Worm (Caenorhabditis elegans): ENCODE results near the gene kgb-1.

DNA sequence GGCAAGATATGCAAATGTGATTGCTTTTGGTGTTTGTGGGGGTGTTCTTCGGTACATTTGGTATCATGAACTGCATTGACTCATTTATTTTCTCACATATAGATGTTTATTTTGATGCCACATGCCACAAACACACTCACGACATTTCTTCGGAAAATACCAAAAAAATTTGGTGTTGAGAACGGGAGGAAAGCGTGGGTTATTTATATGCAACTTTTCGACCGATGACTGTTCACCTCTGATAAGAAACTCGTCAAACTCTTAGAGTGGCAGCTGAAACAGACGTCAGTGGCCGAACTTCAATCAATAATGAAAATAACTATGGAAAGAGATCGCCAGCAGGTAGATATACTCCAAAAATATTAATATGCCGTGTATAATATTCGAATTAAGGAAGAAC lies 31.5 kb downstream of the kgb-1 start:
- no peak for TF ChIP-seq mdl-1 (tag; optimal IDR thresholded peaks at IDR 0.05)
- TF ChIP-seq mep-1 (tag; optimal IDR thresholded peaks at IDR 0.05), result no peak
- no peak for TF ChIP-seq nhr-11 (tag; optimal IDR thresholded peaks at IDR 0.05)
- TF ChIP-seq nhr-76 (tag; optimal IDR thresholded peaks at IDR 0.05), result no peak
